Worm (Caenorhabditis elegans): Measurements from ENCODE around the gene Y40C5A.4.

Y40C5A.4 gene

DNA sequence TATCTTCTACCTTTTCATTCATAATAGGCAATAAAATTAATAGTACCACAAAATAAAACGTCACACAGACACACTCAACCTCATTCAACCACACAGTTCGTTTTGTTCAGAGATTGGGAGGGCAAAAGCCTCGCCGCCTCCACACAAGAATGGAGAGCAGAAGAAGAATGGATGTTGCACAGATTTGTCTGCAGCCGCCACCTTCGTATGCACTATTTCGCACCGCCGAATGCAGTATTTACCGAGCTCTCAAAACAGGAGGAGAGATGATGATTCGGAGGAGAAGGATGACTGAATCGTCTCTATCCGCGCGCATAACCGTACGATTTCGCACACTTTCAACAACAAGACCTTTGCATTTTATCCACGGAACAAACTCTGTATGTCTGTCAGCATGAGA, 32.6 kb upstream of the Y40C5A.4 start:
- no peak for TF ChIP-seq pqm-1 (tag; optimal IDR thresholded peaks at IDR 0.05)
- TF ChIP-seq unc-62 (GFP tag; optimal IDR thresholded peaks at IDR 0.05 in 1 of 2) = peak in 1 of 2 experiments; percentile 77
- no peak for TF ChIP-seq unc-62 (tag; optimal IDR thresholded peaks at IDR 0.05)
- no peak for TF ChIP-seq T26A8.4 (GFP tag; IDR thresholded peaks at IDR 0.05)
- no peak for TF ChIP-seq dpl-1 (GFP tag; optimal IDR thresholded peaks at IDR 0.05)
- no peak for TF ChIP-seq zfp-3 (GFP tag; conservative IDR thresholded peaks at IDR 0.05)
- TF ChIP-seq F44E2.7 (GFP tag; IDR thresholded peaks at IDR 0.05) = no peak
- no peak for TF ChIP-seq daf-8 (GFP tag; IDR thresholded peaks at IDR 0.05)
- TF ChIP-seq ama-1 (optimal IDR thresholded peaks at IDR 0.05) = peak; percentile 56
- no peak for TF ChIP-seq saeg-2 (GFP tag; IDR thresholded peaks at IDR 0.05)
- no peak for TF ChIP-seq dmd-9 (GFP tag; IDR thresholded peaks at IDR 0.05)
- TF ChIP-seq F10B5.3 (tag; optimal IDR thresholded peaks at IDR 0.05) = no peak
- TF ChIP-seq duxl-1 (tag; optimal IDR thresholded peaks at IDR 0.05; ENCODE audit: poor library complexity) = no peak
- no peak for TF ChIP-seq lsy-2 (tag; optimal IDR thresholded peaks at IDR 0.05)
- no peak for TF ChIP-seq mxl-3 (GFP tag; optimal IDR thresholded peaks at IDR 0.05)
- TF ChIP-seq skn-1 (tag; optimal IDR thresholded peaks at IDR 0.05) = no peak
- no peak for TF ChIP-seq lin-29 (GFP tag; IDR thresholded peaks at IDR 0.05)
- 0 out of 2 replicates have a peak, but pooled peaks have one; percentile 9 for TF ChIP-seq set-16 (GFP tag; IDR thresholded peaks at IDR 0.05)
- no peak for TF ChIP-seq Y48G9A.11 (GFP tag; IDR thresholded peaks at IDR 0.05)
- no peak for TF ChIP-seq nhr-28 (tag; optimal IDR thresholded peaks at IDR 0.05)
- no peak for TF ChIP-seq snpc-1.2 (GFP tag; IDR thresholded peaks at IDR 0.05)
- TF ChIP-seq hlh-30 (tag; optimal IDR thresholded peaks at IDR 0.05; ENCODE audit: insufficient read depth) = no peak
- no peak for TF ChIP-seq dmd-8 (GFP tag; IDR thresholded peaks at IDR 0.05)
- no peak for TF ChIP-seq spr-3 (GFP tag; optimal IDR thresholded peaks at IDR 0.05)
- TF ChIP-seq fkh-10 (GFP tag; optimal IDR thresholded peaks at IDR 0.05) = no peak
- TF ChIP-seq arid-1 (GFP tag; conservative IDR thresholded peaks at IDR 0.05) = 0 out of 2 replicates have a peak, but pooled peaks have one; percentile 14
- no peak for TF ChIP-seq Y75B8A.6 (GFP tag; IDR thresholded peaks at IDR 0.05)
- TF ChIP-seq zip-11 (GFP tag; IDR thresholded peaks at IDR 0.05) = no peak
- no peak for TF ChIP-seq ZK546.5 (tag; optimal IDR thresholded peaks at IDR 0.05)
- TF ChIP-seq spr-1 (tag; optimal IDR thresholded peaks at IDR 0.05) = no peak
- no peak for TF ChIP-seq ZK337.2 (GFP tag; IDR thresholded peaks at IDR 0.05)
- TF ChIP-seq ceh-28 (tag; optimal IDR thresholded peaks at IDR 0.05) = no peak
- no peak for TF ChIP-seq nhr-102 (tag; optimal IDR thresholded peaks at IDR 0.05)
- TF ChIP-seq nhr-111 (GFP tag; optimal IDR thresholded peaks at IDR 0.05) = no peak
- no peak for TF ChIP-seq hlh-11 (tag; optimal IDR thresholded peaks at IDR 0.05)
- no peak for TF ChIP-seq zag-1 (tag; optimal IDR thresholded peaks at IDR 0.05)
- TF ChIP-seq nhr-42 (GFP tag; IDR thresholded peaks at IDR 0.05) = no peak
- peak; percentile 45; the same call in 1 of the 2 replicates for TF ChIP-seq pha-4 (GFP tag; IDR thresholded peaks at IDR 0.05)
- TF ChIP-seq pha-4 (tag; optimal IDR thresholded peaks at IDR 0.05) = no peak

DNA sequence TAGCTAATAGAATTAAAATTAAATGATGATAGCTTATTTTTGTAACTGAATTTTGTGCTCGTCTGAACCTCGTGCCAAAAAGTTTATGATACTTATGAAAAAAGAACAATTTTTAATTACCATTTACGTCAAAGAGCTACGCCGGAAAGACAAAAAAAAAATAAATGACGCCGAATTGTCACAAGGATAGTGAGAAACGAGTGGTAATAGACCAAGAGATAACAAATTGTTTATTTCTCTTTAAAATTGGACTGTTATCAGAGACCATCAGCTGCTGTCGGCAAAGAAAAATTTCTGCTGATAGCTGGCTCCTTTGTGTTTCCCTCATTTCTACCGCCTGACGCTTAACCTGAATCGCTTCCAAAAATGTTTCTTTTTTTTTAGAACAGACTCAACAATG, 28.8 kb upstream of the Y40C5A.4 start, which contains the start of gene pitr-1:
pitr-1 (plus strand) TSS at position 386 of the 400 bp plus-strand sequence.
- TF ChIP-seq T20F7.1 (GFP tag; optimal IDR thresholded peaks at IDR 0.05) (no peak), dve-1 (tag; optimal IDR thresholded peaks at IDR 0.05; ENCODE audit: insufficient read depth) (peak; percentile 78), nhr-28 (tag; optimal IDR thresholded peaks at IDR 0.05) (peak; percentile 78), dmd-6 (GFP tag; IDR thresholded peaks at IDR 0.05) (peak; percentile 59), egl-27 (tag; optimal IDR thresholded peaks at IDR 0.05) (no peak), snpc-4 (tag; optimal IDR thresholded peaks at IDR 0.05) (no peak), lin-39 (tag; optimal IDR thresholded peaks at IDR 0.05) (no peak), zag-1 (tag; optimal IDR thresholded peaks at IDR 0.05) (no peak), egl-43 (GFP tag; IDR thresholded peaks at IDR 0.05) (peak; percentile 20; the same call in 1 of the 2 replicates), hlh-11 (tag; optimal IDR thresholded peaks at IDR 0.05) (peak; percentile 88), hif-1 (tag; optimal IDR thresholded peaks at IDR 0.05) (peak in 1 of 2 experiments; percentile 42), dpl-1 (GFP tag; optimal IDR thresholded peaks at IDR 0.05) (no peak), php-3 (GFP tag; IDR thresholded peaks at IDR 0.05) (peak; percentile 76), hlh-30 (tag; optimal IDR thresholded peaks at IDR 0.05; ENCODE audit: insufficient read depth) (peak; percentile 54), nhr-102 (tag; optimal IDR thresholded peaks at IDR 0.05) (peak; percentile 38), daf-16 (GFP tag; optimal IDR thresholded peaks at IDR 0.05) (no peak), daf-16 (tag; optimal IDR thresholded peaks at IDR 0.05) (peak; percentile 84), mdl-1 (tag; optimal IDR thresholded peaks at IDR 0.05) (peak in 1 of 2 experiments; percentile 13), lin-13 (GFP tag; optimal IDR thresholded peaks at IDR 0.05) (peak; percentile 2), nhr-77 (tag; optimal IDR thresholded peaks at IDR 0.05) (peak; percentile 61)

Data from whole organism, L4 larva.